Worm (Caenorhabditis elegans): ENCODE measurements around the gene comt-5.

ce11 chrV:2004229-2004628 is 49.2 kb downstream of the comt-5 start, which contains the start of gene clec-206:
- TF ChIP-seq gmeb-2 (tag; optimal IDR thresholded peaks at IDR 0.05) (no peak), ama-1 (optimal IDR thresholded peaks at IDR 0.05) (no peak), ceh-6 (GFP tag; optimal IDR thresholded peaks at IDR 0.05) (no peak), tbx-2 (tag; optimal IDR thresholded peaks at IDR 0.05) (no peak), lin-11 (tag; optimal IDR thresholded peaks at IDR 0.05) (no peak), odd-2 (tag; optimal IDR thresholded peaks at IDR 0.05) (no peak), ztf-16 (tag; optimal IDR thresholded peaks at IDR 0.05) (no peak), ceh-18 (tag; optimal IDR thresholded peaks at IDR 0.05) (no peak), fkh-10 (GFP tag; optimal IDR thresholded peaks at IDR 0.05) (no peak), unc-42 (tag; optimal IDR thresholded peaks at IDR 0.05) (no peak), ets-4 (tag; optimal IDR thresholded peaks at IDR 0.05) (no peak)
